Fruit fly (Drosophila melanogaster) whole organism, wandering third instar larva: ENCODE data around the gene PH4alphaEFB.

Experiments
- Dfd ChIP-seq: fragments of >200 bp; optimal IDR thresholded peaks from 2 replicates; lab custom pipeline; 2017; ENCODE audit warnings: missing biosample characterization, missing genetic modification characterization
- Jra ChIP-seq: sonication (Bioruptor generic); optimal IDR thresholded peaks from 2 replicates; lab custom pipeline; 2016; ENCODE audit warnings: missing biosample characterization, missing genetic modification characterization
- Myc ChIP-seq: fragments of >200 bp; optimal IDR thresholded peaks from 2 replicates; lab custom pipeline; 2017
- Rel ChIP-seq, 2 experiments: fragments of 200-800 bp; sonication (Bioruptor generic) in 1 of 2; optimal IDR thresholded peaks; 2 replicates in 1 of 2; 3 replicates in 1 of 2; lab custom pipeline; 2016 to 2019; ENCODE audit warnings: mild to moderate bottlenecking in 2 of 2, missing biosample characterization in 2 of 2, missing genetic modification characterization in 2 of 2, moderate library complexity in 1 of 2
- Vsx2 ChIP-seq: fragments of 200-300, 225-300 bp; sonication (Bioruptor generic); optimal IDR thresholded peaks from 2 replicates; lab custom pipeline; 2018; ENCODE audit warnings: missing biosample characterization, missing genetic modification characterization; ENCODE audit not compliant: partially characterized antibody
- ey ChIP-seq: fragments of 200-800 bp; sonication (Bioruptor generic); optimal IDR thresholded peaks from 2 replicates; lab custom pipeline; 2016; ENCODE audit warnings: missing biosample characterization, missing genetic modification characterization
- foxo ChIP-seq, 2 experiments: fragments of 200-800 bp; sonication (Bioruptor generic); optimal IDR thresholded peaks; 2 replicates in 1 of 2; 3 replicates in 1 of 2; lab custom pipeline; 2016 to 2017; ENCODE audit warnings: missing biosample characterization in 2 of 2, missing genetic modification characterization in 2 of 2
- h ChIP-seq: fragments of 200-800 bp; sonication (Bioruptor generic); optimal IDR thresholded peaks from 3 replicates; lab custom pipeline; 2016; ENCODE audit warnings: missing biosample characterization, mild to moderate bottlenecking, missing genetic modification characterization
- pan ChIP-seq: fragments of >200 bp; optimal IDR thresholded peaks from 2 replicates; lab custom pipeline; 2017
- psq ChIP-seq: fragments of 200-800 bp; sonication (Bioruptor generic); optimal IDR thresholded peaks from 3 replicates; lab custom pipeline; 2017; ENCODE audit warnings: missing biosample characterization, mild to moderate bottlenecking, missing genetic modification characterization, moderate library complexity
- tai ChIP-seq: sonication (Bioruptor generic); optimal IDR thresholded peaks from 2 replicates; lab custom pipeline; 2016; ENCODE audit warnings: missing biosample characterization, missing genetic modification characterization

DNA sequence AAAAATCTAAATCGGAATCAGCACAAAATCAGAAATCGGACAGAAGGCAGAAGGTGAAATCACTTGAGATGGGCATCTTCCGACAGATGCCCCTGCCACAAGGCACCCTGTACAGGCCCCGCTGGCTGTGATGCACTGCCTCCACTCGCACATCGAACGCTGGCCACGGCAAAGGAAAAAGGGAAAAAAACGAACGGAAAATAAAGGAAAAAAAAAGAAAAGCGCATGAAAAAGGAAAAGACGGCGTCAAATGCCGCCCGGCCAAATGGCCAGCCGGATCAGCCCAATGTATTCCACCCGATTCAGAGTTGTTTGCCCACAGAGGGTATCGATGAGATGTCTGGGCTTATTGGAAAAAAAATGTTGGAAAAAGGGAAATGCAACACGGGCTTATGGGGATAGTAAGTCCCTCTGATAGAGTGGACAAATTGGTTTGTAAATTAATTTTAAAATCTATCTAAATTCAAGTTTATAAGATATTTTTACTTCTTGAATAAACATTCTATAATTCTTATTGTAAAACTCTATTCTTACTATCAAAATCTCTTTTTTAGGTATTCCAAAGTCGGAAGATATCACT is 65.4 kb downstream of the PH4alphaEFB start:
- TF ChIP-seq h, result no peak
- TF ChIP-seq foxo (GFP tag; optimal IDR thresholded peaks at IDR 0.05; lab: Kevin White, UChicago), result no peak
- no peak for TF ChIP-seq psq (GFP tag; lab: Kevin White, UChicago)
- TF ChIP-seq Myc, result no peak
- no peak for TF ChIP-seq pan (lab: Kevin White, UChicago)
- TF ChIP-seq Vsx2 (GFP tag; lab: Kevin White, UChicago), result no peak
- TF ChIP-seq tai (GFP tag; lab: Kevin White, UChicago), result no peak
- TF ChIP-seq Rel (GFP tag; optimal IDR thresholded peaks at IDR 0.05; lab: Kevin White, UChicago), result no peak
- no peak for TF ChIP-seq Rel (tag; optimal IDR thresholded peaks at IDR 0.05; lab: Kevin White, UChicago)
- no peak for TF ChIP-seq Jra
- no peak for TF ChIP-seq ey (GFP tag; lab: Kevin White, UChicago)
- no peak for TF ChIP-seq Dfd
